Worm (Caenorhabditis elegans) whole organism, L4 larva: ENCODE data around the gene C50D2.2.
A peak's percentile ranks its signal among the peaks of the same experiment; 100 is the strongest.

Experiments
- D1046.2 ChIP-seq: fragments of 200-800 bp; sonication (Bioruptor generic); IDR thresholded peaks from 2 replicates; pipeline ENCODE4 v1.3.6; 2022; ENCODE audit warnings: missing genetic modification characterization, missing compliant biosample characterization
- F37D6.2 ChIP-seq: sonication (generic microtip); optimal IDR thresholded peaks from 2 replicates; lab custom pipeline; 2016; ENCODE audit warnings: mild to moderate bottlenecking, missing genetic modification characterization, missing compliant biosample characterization
- F44E2.7 ChIP-seq: fragments of 200-800 bp; sonication (Bioruptor generic); IDR thresholded peaks from 2 replicates; pipeline ENCODE4 v2.1.2; 2022; ENCODE audit warnings: missing genetic modification characterization, missing compliant biosample characterization
- F49E8.2 ChIP-seq: sonication (generic microtip); optimal IDR thresholded peaks from 2 replicates; lab custom pipeline; 2016; ENCODE audit warnings: missing compliant biosample characterization, mild to moderate bottlenecking, missing genetic modification characterization, borderline replicate concordance
- Y48G9A.11 ChIP-seq: fragments of 200-800 bp; sonication (Bioruptor generic); IDR thresholded peaks from 2 replicates; pipeline ENCODE4 v1.3.6; 2022; ENCODE audit warnings: missing genetic modification reagents, missing genetic modification characterization, missing compliant biosample characterization
- aha-1 ChIP-seq: fragments of 150-350 bp; peaks from one replicate; lab custom pipeline; 2014; ENCODE audit warnings: missing biosample characterization, missing genetic modification characterization
- aly-2 ChIP-seq: sonication (generic microtip); optimal IDR thresholded peaks from 2 replicates; lab custom pipeline; 2018; ENCODE audit warnings: missing biosample characterization, missing genetic modification characterization
- arid-1 ChIP-seq: fragments of 200-800 bp; sonication (Bioruptor generic); conservative IDR thresholded peaks from 2 replicates; pipeline ENCODE4 v1.3.6; 2022; ENCODE audit warnings: missing genetic modification reagents, missing genetic modification characterization, missing compliant biosample characterization
- ceh-20 ChIP-seq: fragments of 200-800 bp; sonication (Bioruptor generic); IDR thresholded peaks from 2 replicates; pipeline ENCODE4 v1.3.6; 2022; ENCODE audit warnings: missing genetic modification reagents, missing genetic modification characterization, missing compliant biosample characterization
- daf-12 ChIP-seq: fragments of 150-350 bp; optimal IDR thresholded peaks from 2 replicates; lab custom pipeline; 2014; ENCODE audit warnings: missing biosample characterization, missing genetic modification reagents, missing genetic modification characterization
- daf-16 ChIP-seq, 3 experiments: sonication (generic microtip); optimal IDR thresholded peaks; 2 replicates each; lab custom pipeline; 2016 to 2017; ENCODE audit warnings: missing genetic modification characterization in 3 of 3, missing genetic modification reagents in 3 of 3, mild to moderate bottlenecking in 2 of 3, missing compliant biosample characterization in 2 of 3, missing biosample characterization in 1 of 3, moderate library complexity in 1 of 3
- dmd-6 ChIP-seq: fragments of 200-800 bp; sonication (Bioruptor generic); IDR thresholded peaks from 2 replicates; pipeline ENCODE4 v1.3.6; 2022; ENCODE audit warnings: missing genetic modification reagents, missing genetic modification characterization, missing compliant biosample characterization
- duxl-1 ChIP-seq: sonication (generic microtip); optimal IDR thresholded peaks from 2 replicates; lab custom pipeline; 2016; ENCODE audit warnings: mild to moderate bottlenecking, missing genetic modification characterization, moderate library complexity, missing compliant biosample characterization; ENCODE audit not compliant: poor library complexity
- dve-1 ChIP-seq: sonication (generic microtip); optimal IDR thresholded peaks from 2 replicates; lab custom pipeline; 2017; ENCODE audit warnings: antibody characterized with exemption, mild to moderate bottlenecking, missing genetic modification characterization, missing compliant biosample characterization; ENCODE audit not compliant: insufficient read depth
- egl-27 ChIP-seq: sonication (generic microtip); optimal IDR thresholded peaks from 3 replicates; lab custom pipeline; 2017; ENCODE audit warnings: missing biosample characterization, missing genetic modification reagents, missing genetic modification characterization
- hlh-11 ChIP-seq: fragments of 200-800 bp; sonication (Bioruptor generic); optimal IDR thresholded peaks from 2 replicates; lab custom pipeline; 2018; ENCODE audit warnings: mild to moderate bottlenecking, missing genetic modification characterization, missing compliant biosample characterization
- hlh-30 ChIP-seq: sonication (generic microtip); optimal IDR thresholded peaks from 2 replicates; lab custom pipeline; 2017; ENCODE audit warnings: antibody characterized with exemption, mild to moderate bottlenecking, missing genetic modification characterization, missing compliant biosample characterization; ENCODE audit not compliant: insufficient read depth
- hmg-1.1 ChIP-seq: fragments of 200-800 bp; sonication (Bioruptor generic); IDR thresholded peaks from 2 replicates; pipeline ENCODE4 v1.3.6; 2022; ENCODE audit warnings: missing genetic modification reagents, missing genetic modification characterization, missing compliant biosample characterization
- lin-13 ChIP-seq: fragments of 150-350 bp; optimal IDR thresholded peaks from 2 replicates; lab custom pipeline; 2014; ENCODE audit warnings: missing biosample characterization, missing genetic modification reagents, missing genetic modification characterization
- lin-29 ChIP-seq: fragments of 200-800 bp; sonication (Bioruptor generic); IDR thresholded peaks from 2 replicates; pipeline ENCODE4 v1.3.6; 2022; ENCODE audit warnings: missing genetic modification reagents, missing genetic modification characterization, missing compliant biosample characterization
- lsy-2 ChIP-seq, 2 experiments: fragments of 150-350 bp in 1 of 2; sonication (generic microtip) in 1 of 2; optimal IDR thresholded peaks; 2 replicates each; lab custom pipeline; 2014 to 2017; ENCODE audit warnings: missing biosample characterization in 2 of 2, missing genetic modification characterization in 2 of 2
- madf-5 ChIP-seq, 2 experiments: fragments of 200-800 bp; sonication (Bioruptor generic); IDR thresholded peaks; 2 replicates each; pipeline ENCODE4 v1.3.6; 2022; ENCODE audit warnings: missing compliant biosample characterization in 2 of 2, missing genetic modification characterization in 2 of 2
- mep-1 ChIP-seq: fragments of 150-350 bp; sonication (generic microtip); optimal IDR thresholded peaks from 3 replicates; lab custom pipeline; 2014; ENCODE audit warnings: missing biosample characterization, missing genetic modification characterization
- mes-2 ChIP-seq: sonication (generic microtip); optimal IDR thresholded peaks from 2 replicates; lab custom pipeline; 2016; ENCODE audit warnings: missing genotype, mild to moderate bottlenecking, missing genetic modification characterization, missing compliant biosample characterization; ENCODE audit not compliant: poor library complexity, severe bottlenecking
- mxl-2 ChIP-seq: fragments of 200-800 bp; sonication (Bioruptor generic); conservative IDR thresholded peaks from 2 replicates; pipeline ENCODE4 v1.3.6; 2022; ENCODE audit warnings: missing genetic modification reagents, missing genetic modification characterization, missing compliant biosample characterization
- mxl-3 ChIP-seq: fragments of 200-800 bp; sonication (Bioruptor generic); optimal IDR thresholded peaks from 2 replicates; lab custom pipeline; 2018; ENCODE audit warnings: mild to moderate bottlenecking, missing genetic modification characterization, missing compliant biosample characterization
- nhr-102 ChIP-seq: sonication (generic microtip); optimal IDR thresholded peaks from 2 replicates; lab custom pipeline; 2016; ENCODE audit warnings: mild to moderate bottlenecking, missing genetic modification characterization, moderate library complexity, missing compliant biosample characterization
- nhr-111 ChIP-seq: fragments of 200-800 bp; sonication (Bioruptor generic); optimal IDR thresholded peaks from 2 replicates; lab custom pipeline; 2018; ENCODE audit warnings: mild to moderate bottlenecking, missing genetic modification characterization, missing compliant biosample characterization
- nhr-25 ChIP-seq: sonication (generic microtip); optimal IDR thresholded peaks from 2 replicates; lab custom pipeline; 2017; ENCODE audit warnings: missing genetic modification characterization, mild to moderate bottlenecking, missing compliant biosample characterization, antibody characterized with exemption, moderate library complexity, borderline replicate concordance; ENCODE audit not compliant: insufficient read depth
- nhr-28 ChIP-seq: fragments of 150-350 bp; optimal IDR thresholded peaks from 2 replicates; lab custom pipeline; 2014; ENCODE audit warnings: missing biosample characterization, missing genetic modification characterization
- nhr-42 ChIP-seq: fragments of 200-800 bp; sonication (Bioruptor generic); IDR thresholded peaks from 2 replicates; pipeline ENCODE4 v1.3.6; 2022; ENCODE audit warnings: missing genetic modification characterization, missing compliant biosample characterization
- nhr-48 ChIP-seq: sonication (generic microtip); optimal IDR thresholded peaks from 2 replicates; lab custom pipeline; 2016; ENCODE audit warnings: mild to moderate bottlenecking, missing genetic modification characterization, missing compliant biosample characterization
- nhr-76 ChIP-seq: fragments of 150-350 bp; optimal IDR thresholded peaks from 2 replicates; lab custom pipeline; 2014; ENCODE audit warnings: missing biosample characterization, missing genetic modification characterization
- pha-4 ChIP-seq, 2 experiments: fragments of 150-350 bp in 1 of 2; fragments of 200-800 bp in 1 of 2; sonication (Bioruptor generic) in 1 of 2; IDR thresholded peaks in 1 of 2; optimal IDR thresholded peaks in 1 of 2; 2 replicates each; pipeline versions ENCODE4 v1.3.6 to Lab custom; 2014 to 2022; ENCODE audit warnings: missing genetic modification characterization in 2 of 2, missing genetic modification reagents in 2 of 2, missing biosample characterization in 1 of 2, missing compliant biosample characterization in 1 of 2
- pqm-1 ChIP-seq: sonication (generic microtip); optimal IDR thresholded peaks from 2 replicates; lab custom pipeline; 2017; ENCODE audit warnings: missing biosample characterization, missing genetic modification characterization
- saeg-2 ChIP-seq: fragments of 200-800 bp; sonication (Bioruptor generic); IDR thresholded peaks from 2 replicates; pipeline ENCODE4 v1.3.6; 2022; ENCODE audit warnings: missing genetic modification reagents, missing genetic modification characterization, missing compliant biosample characterization
- tra-1 ChIP-seq: fragments of 200-800 bp; sonication (Bioruptor generic); IDR thresholded peaks from 2 replicates; pipeline ENCODE4 v1.3.6; 2022; ENCODE audit warnings: missing genetic modification reagents, missing genetic modification characterization, missing compliant biosample characterization
- unc-62 ChIP-seq, 3 experiments: fragments of 150-350 bp in 1 of 3; sonication (generic microtip); optimal IDR thresholded peaks in 2 of 3; peaks in 1 of 3; 1 replicate in 1 of 3; 2 replicates in 2 of 3; lab custom pipeline; 2014 to 2017; ENCODE audit warnings: missing biosample characterization in 3 of 3, missing genetic modification characterization in 3 of 3, missing genetic modification reagents in 3 of 3, missing genotype in 1 of 3
- zfp-2 ChIP-seq: sonication (generic microtip); optimal IDR thresholded peaks from 2 replicates; lab custom pipeline; 2016; ENCODE audit warnings: mild to moderate bottlenecking, missing genetic modification characterization, missing compliant biosample characterization
- zip-11 ChIP-seq: fragments of 200-800 bp; sonication (Bioruptor generic); IDR thresholded peaks from 2 replicates; pipeline ENCODE4 v1.3.6; 2022; ENCODE audit warnings: missing genetic modification characterization, missing compliant biosample characterization
- zip-2 ChIP-seq: fragments of 150-350 bp; optimal IDR thresholded peaks from 2 replicates; lab custom pipeline; 2014; ENCODE audit warnings: missing biosample characterization, missing genetic modification characterization

C50D2.2 gene

DNA sequence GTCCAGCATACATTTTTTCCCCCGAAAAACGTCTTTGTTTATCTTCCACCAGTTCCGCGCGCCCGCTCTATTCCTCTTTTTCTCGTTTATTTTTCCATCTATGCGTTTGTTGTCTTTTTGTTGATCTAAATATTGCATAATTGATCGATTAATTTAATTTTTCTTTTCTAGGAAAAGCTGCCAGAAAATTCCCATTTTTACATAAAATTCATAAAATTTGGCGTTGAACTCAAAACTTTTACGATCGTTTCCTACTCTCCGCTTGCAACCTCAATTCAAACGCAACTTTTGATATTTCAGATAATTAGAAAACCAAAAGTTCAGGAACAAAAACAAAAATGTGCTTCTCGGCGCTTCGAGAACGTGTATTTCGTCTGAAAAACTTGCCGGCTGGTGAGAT lies at the start of gene C50D2.2:
C50D2.2 (plus strand) TSS at position 301 of the 400 bp plus-strand sequence.
- TF ChIP-seq nhr-42 (GFP tag; lab: Robert Waterston, UW) = no peak
- peak; percentile 20 for TF ChIP-seq aha-1 (tag; lab: Kevin White, UChicago)
- no peak for TF ChIP-seq zfp-2 (tag; lab: Kevin White, UChicago)
- no peak for TF ChIP-seq ceh-20 (GFP tag; lab: Robert Waterston, UW)

DNA sequence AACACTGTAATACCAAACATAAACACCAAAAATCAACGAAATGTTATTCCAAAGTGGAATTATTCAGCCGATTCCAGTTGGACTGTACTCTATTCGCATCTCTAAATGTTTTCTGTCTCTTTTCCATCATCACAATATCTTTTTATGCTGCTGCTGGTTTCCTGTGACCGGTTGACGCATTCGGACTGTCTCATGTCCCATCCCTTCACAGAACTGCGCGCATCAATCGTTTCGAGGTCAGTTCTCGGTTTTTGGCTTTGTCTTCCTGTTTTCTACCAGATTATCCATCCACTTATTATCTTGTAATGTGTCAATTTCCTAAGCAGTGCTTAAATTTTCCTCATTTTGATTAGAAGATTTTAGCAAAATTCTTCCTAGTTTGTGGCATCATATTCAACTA lies 48.9 kb upstream of the C50D2.2 start:
- TF ChIP-seq egl-27 (tag; lab: Kevin White, UChicago) (no peak), nhr-28 (peak; percentile 26), madf-5 (GFP tag; IDR thresholded peaks at IDR 0.05; lab: Robert Waterston, UW) (no peak), tra-1 (no peak), duxl-1 (tag; lab: Kevin White, UChicago) (no peak), hlh-11 (tag; lab: Kevin White, UChicago) (peak; percentile 22), hlh-30 (tag; lab: Kevin White, UChicago) (peak; percentile 47)

DNA sequence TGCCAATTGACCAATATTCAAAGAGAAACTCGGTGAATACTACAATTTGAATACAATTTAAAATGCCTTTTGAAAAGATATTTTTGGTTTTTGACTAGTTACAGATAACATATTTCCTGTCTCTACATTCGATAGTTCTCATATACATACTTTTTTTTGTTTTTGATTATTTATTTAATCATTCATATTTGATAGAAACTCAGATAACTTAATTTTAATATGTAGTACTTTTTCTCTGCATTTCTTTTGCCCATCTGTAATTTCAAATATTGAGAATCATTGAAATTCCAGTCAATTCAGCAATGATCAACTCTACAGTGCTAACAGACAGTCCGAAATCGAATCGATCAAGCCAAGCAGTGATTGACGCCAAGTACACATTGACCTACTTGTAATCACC lies 48.0 kb upstream of the C50D2.2 start, which contains the start of gene C23H3.2:
C23H3.2 (plus strand) TSS at position 301 of the 400 bp plus-strand sequence.
- TF ChIP-seq nhr-76 = no peak
- TF ChIP-seq saeg-2 (GFP tag; lab: Robert Waterston, UW) = no peak
- no peak for TF ChIP-seq nhr-111
- TF ChIP-seq Y48G9A.11 (GFP tag; lab: Robert Waterston, UW) = no peak
- no peak for TF ChIP-seq nhr-102 (tag; lab: Kevin White, UChicago)
- TF ChIP-seq mes-2 (tag; lab: Kevin White, UChicago) = no peak
- TF ChIP-seq pha-4 (GFP tag; IDR thresholded peaks at IDR 0.05; lab: Robert Waterston, UW) = no peak
- no peak for TF ChIP-seq pha-4 (tag; optimal IDR thresholded peaks at IDR 0.05; lab: Kevin White, UChicago)
- TF ChIP-seq F44E2.7 (GFP tag; lab: Robert Waterston, UW) = no peak
- TF ChIP-seq zip-2 (tag; lab: Kevin White, UChicago) = no peak
- no peak for TF ChIP-seq nhr-48 (tag; lab: Kevin White, UChicago)
- no peak for TF ChIP-seq F49E8.2 (tag; lab: Kevin White, UChicago)

DNA sequence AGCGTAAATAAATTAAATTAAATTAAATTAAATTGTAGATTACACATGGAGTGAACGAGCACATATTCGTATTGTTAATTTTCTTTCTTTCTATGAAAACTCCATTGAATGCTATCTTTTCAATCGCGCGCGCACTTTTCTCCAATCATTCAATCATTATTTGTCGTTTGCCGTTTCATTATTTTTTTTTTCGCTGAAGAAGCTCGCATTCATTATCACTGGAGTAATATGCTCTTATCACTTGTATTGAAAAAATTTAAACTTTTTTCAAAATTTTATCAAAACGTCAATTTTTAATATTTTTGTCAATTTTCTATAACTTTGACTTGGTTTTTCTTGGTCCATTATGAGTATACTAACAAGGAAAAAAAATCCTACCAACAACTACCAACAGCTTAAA lies 43.5 kb upstream of the C50D2.2 start:
- TF ChIP-seq nhr-76 (no peak), pqm-1 (tag; lab: Kevin White, UChicago) (peak; percentile 31), dve-1 (peak; percentile 13), F44E2.7 (GFP tag; lab: Robert Waterston, UW) (no peak), dmd-6 (GFP tag; lab: Robert Waterston, UW) (peak; percentile 32; the same call in 1 of the 2 replicates), hmg-1.1 (no peak), Y48G9A.11 (GFP tag; lab: Robert Waterston, UW) (no peak), unc-62 (GFP tag; optimal IDR thresholded peaks at IDR 0.05 in 1 of 2; lab: Kevin White, UChicago) (no peak), unc-62 (tag; optimal IDR thresholded peaks at IDR 0.05; lab: Kevin White, UChicago) (no peak), nhr-25 (tag; lab: Kevin White, UChicago) (no peak), zip-2 (tag; lab: Kevin White, UChicago) (no peak), nhr-102 (tag; lab: Kevin White, UChicago) (no peak), ceh-20 (GFP tag; lab: Robert Waterston, UW) (no peak)

DNA sequence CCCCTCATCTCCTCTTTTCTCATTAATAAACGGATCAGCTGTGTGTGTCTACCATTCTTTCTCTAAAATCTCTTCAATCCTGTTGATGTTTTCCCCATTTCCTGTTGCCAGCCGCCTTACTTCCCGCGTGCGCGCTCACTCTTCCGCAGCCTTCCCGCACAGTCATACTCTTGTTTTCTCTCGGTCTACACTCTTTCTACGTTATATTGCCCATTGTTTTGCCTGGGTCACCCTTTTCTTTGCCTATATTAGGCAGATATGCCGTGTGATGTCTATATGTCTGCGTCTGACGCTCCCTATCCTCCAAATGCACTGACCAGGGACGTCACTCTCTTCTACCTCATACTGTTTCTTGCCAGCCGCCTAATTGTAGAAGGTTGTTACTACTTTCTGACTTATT lies 42.6 kb upstream of the C50D2.2 start:
- TF ChIP-seq lsy-2 (tag; optimal IDR thresholded peaks at IDR 0.05; lab: Kevin White, UChicago) (no peak), mxl-3 (GFP tag; lab: Kevin White, UChicago) (peak; percentile 82), mxl-2 (GFP tag; lab: Robert Waterston, UW) (no peak), aly-2 (tag; lab: Kevin White, UChicago) (no peak), daf-16 (GFP tag; optimal IDR thresholded peaks at IDR 0.05; lab: Kevin White, UChicago) (no peak), daf-16 (tag; optimal IDR thresholded peaks at IDR 0.05; lab: Kevin White, UChicago) (peak; percentile 19), zip-11 (no peak), nhr-25 (tag; lab: Kevin White, UChicago) (peak; percentile 48), dmd-6 (GFP tag; lab: Robert Waterston, UW) (no peak), D1046.2 (GFP tag; lab: Robert Waterston, UW) (no peak), lin-13 (no peak), arid-1 (GFP tag; lab: Robert Waterston, UW) (0 out of 2 replicates have a peak, but pooled peaks have one; percentile 21), nhr-111 (no peak), F37D6.2 (tag; lab: Kevin White, UChicago) (no peak), lin-29 (GFP tag; lab: Robert Waterston, UW) (no peak), daf-12 (tag; lab: Kevin White, UChicago) (no peak), mep-1 (tag; lab: Kevin White, UChicago) (peak; percentile 38)
